Comparison of ENCODE assay signal across 2 worm cellular contexts in genomic region chrII:10548778-10549671, ce11.
A peak's percentile ranks its signal among the peaks of the same experiment; 100 is the strongest.
TF ChIP-seq lines count a peak whose summit lies in the region.

No protein-coding gene starts in this region.

TF ChIP-seq in whole organism, L1 larva, 84 proteins besides CTCF, POLR2A, EP300 and RAD21 (continued from another document):
- TF ChIP-seq ztf-11 (tag; optimal IDR thresholded peaks at IDR 0.05; lab: Kevin White, UChicago) (peak in 1 of 2 experiments; percentile 72), egl-27 (tag; optimal IDR thresholded peaks at IDR 0.05; lab: Kevin White, UChicago) (peak in 1 of 2 experiments; percentile 56), nhr-85 (tag; lab: Kevin White, UChicago) (peak; percentile 92), ceh-88 (GFP tag; IDR thresholded peaks at IDR 0.05; lab: Robert Waterston, UW) (peak; percentile 64), rnt-1 (tag; optimal IDR thresholded peaks at IDR 0.05; lab: Kevin White, UChicago) (peak; percentile 84), xbp-1 (tag; optimal IDR thresholded peaks at IDR 0.05; lab: Kevin White, UChicago) (peak; percentile 78), unc-62 (GFP tag; optimal IDR thresholded peaks at IDR 0.05; lab: Kevin White, UChicago) (no peak), Y116A8C.19 (tag; optimal IDR thresholded peaks at IDR 0.05; lab: Kevin White, UChicago; ENCODE audit: borderline replicate concordance) (no peak), grh-1 (GFP tag; IDR thresholded peaks at IDR 0.05; lab: Robert Waterston, UW) (peak; percentile 39), nhr-76 (tag; optimal IDR thresholded peaks at IDR 0.05; lab: Kevin White, UChicago) (no peak), unc-86 (tag; optimal IDR thresholded peaks at IDR 0.05; lab: Kevin White, UChicago) (peak; percentile 90), egl-13 (tag; optimal IDR thresholded peaks at IDR 0.05; lab: Kevin White, UChicago) (peak; percentile 49), hlh-17 (GFP tag; optimal IDR thresholded peaks at IDR 0.05; lab: Kevin White, UChicago; ENCODE audit: borderline replicate concordance) (no peak), ztf-4 (tag; optimal IDR thresholded peaks at IDR 0.05; lab: Kevin White, UChicago) (peak; percentile 87), efl-3 (GFP tag; optimal IDR thresholded peaks at IDR 0.05; lab: Kevin White, UChicago) (no peak), blmp-1 (tag; optimal IDR thresholded peaks at IDR 0.05; lab: Kevin White, UChicago) (peak; percentile 46), unc-30 (tag; optimal IDR thresholded peaks at IDR 0.05; lab: Kevin White, UChicago) (no peak), nhr-84 (tag; optimal IDR thresholded peaks at IDR 0.05; lab: Kevin White, UChicago) (no peak), swsn-7 (tag; optimal IDR thresholded peaks at IDR 0.05; lab: Kevin White, UChicago) (peak; percentile 90), vab-15 (tag; optimal IDR thresholded peaks at IDR 0.05; lab: Kevin White, UChicago) (no peak), lin-35 (GFP tag; optimal IDR thresholded peaks at IDR 0.05; lab: Kevin White, UChicago) (peak; percentile 72 to 77), mab-9 (GFP tag; IDR thresholded peaks at IDR 0.05; lab: Robert Waterston, UW) (peak; percentile 66), dpl-1 (GFP tag; optimal IDR thresholded peaks at IDR 0.05; lab: Kevin White, UChicago) (peak; percentile 44 to 59 (median 45)), snpc-4 (tag; optimal IDR thresholded peaks at IDR 0.05; lab: Kevin White, UChicago) (peak; percentile 59)

TF ChIP-seq in whole organism, young adult, 124 proteins besides CTCF, POLR2A, EP300 and RAD21 (continued from another document):
- 0 out of 2 replicates have a peak, but pooled peaks have one; percentile 30 for TF ChIP-seq attf-3 (GFP tag; conservative IDR thresholded peaks at IDR 0.05; lab: Robert Waterston, UW)
- peak; percentile 45 for TF ChIP-seq tlf-1 (GFP tag; optimal IDR thresholded peaks at IDR 0.05; lab: Kevin White, UChicago)
- no peak for TF ChIP-seq repo-1 (tag; optimal IDR thresholded peaks at IDR 0.05; lab: Kevin White, UChicago)
- no peak for TF ChIP-seq dpl-1 (GFP tag; optimal IDR thresholded peaks at IDR 0.05; lab: Kevin White, UChicago)
- TF ChIP-seq T07F8.4 (tag; optimal IDR thresholded peaks at IDR 0.05; lab: Kevin White, UChicago): no peak
- no peak for TF ChIP-seq him-1 (tag; optimal IDR thresholded peaks at IDR 0.05; lab: Kevin White, UChicago)
- no peak for TF ChIP-seq bed-1 (GFP tag; IDR thresholded peaks at IDR 0.05; lab: Robert Waterston, UW)
- no peak for TF ChIP-seq madf-8 (GFP tag; conservative IDR thresholded peaks at IDR 0.05; lab: Robert Waterston, UW)
- peak; percentile 72 for TF ChIP-seq lin-40 (tag; optimal IDR thresholded peaks at IDR 0.05; lab: Kevin White, UChicago)
